Fruit fly (Drosophila melanogaster) whole organism: ENCODE measurements around the gene Calx.

ENCODE experiments used
- CG8478 ChIP-seq: fragments of >200 bp; optimal IDR thresholded peaks from 2 replicates; lab custom pipeline; 2018; ENCODE audit warnings: inconsistent platforms
- Dll ChIP-seq: fragments of >200 bp; optimal IDR thresholded peaks from 2 replicates; lab custom pipeline; 2017
- EcR ChIP-seq, 2 experiments: fragments of >200 bp; optimal IDR thresholded peaks; 2 replicates each; lab custom pipeline; 2017; ENCODE audit warnings: missing biosample characterization in 2 of 2, missing genetic modification characterization in 2 of 2, missing genetic modification reagents in 2 of 2
- pan ChIP-seq: fragments of >200 bp; optimal IDR thresholded peaks from 2 replicates; lab custom pipeline; 2017
- psq ChIP-seq: fragments of >200 bp; optimal IDR thresholded peaks from 2 replicates; lab custom pipeline; 2017
- usp ChIP-seq: fragments of >200 bp; optimal IDR thresholded peaks from 2 replicates; lab custom pipeline; 2017; ENCODE audit warnings: missing biosample characterization, missing genetic modification characterization, mixed read lengths

Gene Calx

DNA sequence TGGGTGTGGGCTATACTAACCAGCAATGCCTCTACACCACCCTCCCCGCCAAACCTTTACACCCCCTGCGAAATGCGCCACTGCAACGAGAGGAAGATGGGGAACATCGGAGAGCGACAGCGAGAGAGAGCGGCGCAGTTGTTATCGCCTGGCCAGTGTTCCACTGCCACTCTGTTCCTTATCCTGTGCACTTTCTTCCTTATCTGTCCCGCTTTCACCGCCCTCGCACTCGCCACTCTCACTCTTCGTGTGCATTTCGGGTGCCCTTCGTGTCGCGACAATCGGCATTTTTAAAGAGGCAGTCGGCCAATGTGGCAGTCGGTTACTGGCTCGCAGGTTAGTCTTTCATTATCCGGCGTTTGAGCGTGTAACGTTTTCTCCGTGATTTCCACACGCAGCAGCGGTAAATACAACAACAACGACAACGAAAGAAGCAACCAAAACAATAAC lies at the start of gene Calx:
Gene Calx, plus strand, starts transcription at position 338 of the 450 bp plus-strand sequence.
- TF ChIP-seq psq (lab: Kevin White, UChicago) (no peak), EcR (GFP tag; optimal IDR thresholded peaks at IDR 0.05; lab: Kevin White, UChicago) (no peak), CG8478 (lab: Kevin White, UChicago) (no peak), Dll (no peak), usp (GFP tag; lab: Kevin White, UChicago) (no peak), pan (lab: Kevin White, UChicago) (no peak)

DNA sequence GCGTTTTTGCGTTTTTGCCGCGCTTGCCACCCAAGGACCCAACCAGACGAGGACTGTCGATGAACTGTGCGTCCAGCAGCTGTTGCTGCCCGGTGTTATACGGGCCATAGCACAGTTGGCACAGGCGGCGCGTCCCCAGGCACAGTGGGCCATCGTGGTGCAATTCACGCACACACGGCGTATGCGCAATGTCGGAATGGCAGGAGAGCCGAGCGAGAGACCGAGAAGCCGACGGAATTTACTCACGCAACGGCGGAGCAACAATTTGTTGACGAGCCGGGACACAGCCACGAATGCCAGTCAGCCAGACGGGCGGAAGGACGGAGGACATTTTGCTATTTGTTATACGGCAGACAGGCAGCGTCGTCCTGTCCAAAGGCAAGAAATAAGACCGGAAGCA lies 32.5 kb upstream of the Calx start, which contains the start of gene CG31191:
Gene CG31191, minus strand, starts transcription at position 68 of the 400 bp plus-strand sequence.
- TF ChIP-seq psq (lab: Kevin White, UChicago) (no peak), usp (GFP tag; lab: Kevin White, UChicago) (no peak), EcR (GFP tag; optimal IDR thresholded peaks at IDR 0.05; lab: Kevin White, UChicago) (no peak), pan (lab: Kevin White, UChicago) (no peak), CG8478 (lab: Kevin White, UChicago) (no peak), Dll (no peak)

dm6 chr3R:20946774-20947173 lies 31.2 kb upstream of the Calx start:
- no peak for TF ChIP-seq psq (lab: Kevin White, UChicago)
- TF ChIP-seq Dll, result no peak
- TF ChIP-seq CG8478 (lab: Kevin White, UChicago), result no peak
- no peak for TF ChIP-seq EcR (GFP tag; optimal IDR thresholded peaks at IDR 0.05; lab: Kevin White, UChicago)
- TF ChIP-seq pan (lab: Kevin White, UChicago), result no peak
- TF ChIP-seq usp (GFP tag; lab: Kevin White, UChicago), result no peak

dm6 chr3R:20947991-20948407 lies 30.0 kb upstream of the Calx start:
- no peak for TF ChIP-seq psq (lab: Kevin White, UChicago)
- no peak for TF ChIP-seq pan (lab: Kevin White, UChicago)
- no peak for TF ChIP-seq EcR (GFP tag; optimal IDR thresholded peaks at IDR 0.05; lab: Kevin White, UChicago)
- TF ChIP-seq Dll, result no peak
- TF ChIP-seq CG8478 (lab: Kevin White, UChicago), result no peak
- no peak for TF ChIP-seq usp (GFP tag; lab: Kevin White, UChicago)

- no peak for TF ChIP-seq psq (lab: Kevin White, UChicago)
- no peak for TF ChIP-seq pan (lab: Kevin White, UChicago)
- TF ChIP-seq usp (GFP tag; lab: Kevin White, UChicago), result no peak
- TF ChIP-seq EcR (GFP tag; optimal IDR thresholded peaks at IDR 0.05; lab: Kevin White, UChicago), result no peak
- TF ChIP-seq CG8478 (lab: Kevin White, UChicago), result no peak
- no peak for TF ChIP-seq Dll
Observed at dm6 chr3R:20948448-20949174, 29.4 kb upstream of the Calx start, which contains the start of gene Atpalpha. Gene Atpalpha, plus strand, starts transcription at chr3R:20948714.

dm6 chr3R:20949175-20949748 lies 28.7 kb upstream of the Calx start:
- TF ChIP-seq EcR (GFP tag; optimal IDR thresholded peaks at IDR 0.05; lab: Kevin White, UChicago) (no peak), pan (lab: Kevin White, UChicago) (no peak), Dll (no peak), psq (lab: Kevin White, UChicago) (no peak), CG8478 (lab: Kevin White, UChicago) (no peak), usp (GFP tag; lab: Kevin White, UChicago) (no peak)

DNA sequence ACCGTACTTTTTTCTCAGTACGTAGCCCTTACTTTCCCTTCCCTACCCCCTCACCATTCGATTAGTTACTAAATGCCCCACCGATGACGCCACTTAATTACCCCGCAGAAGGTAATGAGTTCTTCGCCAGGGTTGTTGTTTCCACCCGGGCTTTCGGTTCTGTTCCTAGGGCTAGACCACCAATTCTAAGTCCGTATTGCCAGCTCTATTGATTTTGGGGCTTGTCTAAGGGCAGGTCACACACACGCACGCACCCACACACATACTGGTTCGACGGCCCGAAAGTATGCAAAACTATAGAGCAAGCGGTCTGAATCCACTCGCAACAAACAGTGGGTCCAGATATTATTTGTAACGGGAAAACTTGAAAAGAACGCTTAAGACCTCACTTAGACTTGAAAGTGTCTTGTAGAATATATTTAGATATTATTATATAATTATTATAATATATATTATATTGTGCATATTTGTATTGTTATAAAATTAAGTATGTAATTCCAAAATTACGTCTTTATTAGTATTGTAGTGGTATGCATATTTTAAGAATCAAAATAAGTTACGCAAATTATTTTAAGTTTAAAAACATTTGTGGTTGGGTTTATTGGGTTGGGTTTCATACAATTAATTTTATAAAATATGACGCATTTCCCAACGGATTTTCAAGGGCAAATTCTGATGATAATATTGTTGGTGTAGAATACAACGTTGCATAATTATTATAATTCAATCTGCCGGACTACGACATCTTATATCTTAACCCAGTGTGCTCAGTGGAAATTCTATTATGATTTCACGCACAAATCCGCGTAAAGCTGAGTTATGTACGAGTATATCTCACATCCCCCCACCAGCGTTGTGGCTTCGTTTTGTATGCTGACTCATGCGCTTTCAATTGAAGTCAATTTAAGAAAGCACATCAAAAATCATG lies 28.0 kb upstream of the Calx start:
- TF ChIP-seq usp (GFP tag; lab: Kevin White, UChicago), result no peak
- TF ChIP-seq pan (lab: Kevin White, UChicago), result no peak
- TF ChIP-seq Dll, result no peak

DNA sequence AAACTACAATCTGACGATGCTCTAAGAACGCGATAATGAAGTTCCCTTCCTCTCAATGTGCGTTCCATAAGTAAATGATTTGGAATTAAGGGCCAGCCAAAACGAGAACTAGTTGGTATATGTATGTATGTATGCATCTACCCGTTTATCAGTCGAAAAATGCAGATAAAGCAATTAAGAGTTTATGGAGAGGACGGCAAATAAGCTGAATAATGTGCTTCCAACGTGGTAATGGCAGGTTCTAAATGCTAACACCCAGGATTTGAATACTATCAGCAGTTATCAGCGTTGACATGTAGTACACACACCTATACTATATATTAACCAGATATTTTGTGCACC lies 27.3 kb upstream of the Calx start:
- TF ChIP-seq pan (lab: Kevin White, UChicago) (no peak), CG8478 (lab: Kevin White, UChicago) (no peak), EcR (GFP tag; optimal IDR thresholded peaks at IDR 0.05; lab: Kevin White, UChicago) (no peak), usp (GFP tag; lab: Kevin White, UChicago) (no peak), Dll (no peak), psq (lab: Kevin White, UChicago) (no peak)

DNA sequence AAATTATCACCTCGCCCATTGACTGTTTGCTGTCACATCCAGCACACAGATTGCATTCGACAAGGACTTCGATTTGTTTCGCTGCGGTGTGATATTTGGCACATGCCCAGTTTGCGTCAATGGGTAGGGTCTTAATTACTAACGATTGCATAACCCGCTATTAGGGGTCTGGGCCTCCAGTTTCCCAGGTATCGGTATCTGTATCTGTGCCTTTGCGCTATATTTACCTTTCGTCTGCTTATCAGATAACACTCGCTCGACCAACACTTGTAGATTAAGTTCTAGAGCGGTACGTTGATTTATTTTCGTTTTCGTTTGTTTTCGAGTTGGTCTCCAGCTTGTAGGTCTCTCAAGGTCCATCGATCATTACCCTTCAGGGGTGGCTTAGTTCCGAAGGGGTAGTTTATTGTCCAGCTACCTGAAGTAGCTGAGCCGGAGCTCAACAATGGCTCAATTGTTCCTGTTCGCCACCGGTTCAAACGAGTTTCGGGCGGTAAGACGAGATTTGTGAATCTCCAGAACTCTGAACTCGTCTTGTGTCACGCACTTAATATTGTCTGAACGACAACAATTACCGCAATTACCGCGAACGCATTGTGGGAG lies 26.5 kb upstream of the Calx start:
- TF ChIP-seq pan (lab: Kevin White, UChicago) (no peak), EcR (GFP tag; optimal IDR thresholded peaks at IDR 0.05; lab: Kevin White, UChicago) (no peak), usp (GFP tag; lab: Kevin White, UChicago) (no peak), psq (lab: Kevin White, UChicago) (no peak), CG8478 (lab: Kevin White, UChicago) (no peak), Dll (no peak)

dm6 chr3R:20952423-20953013 lies 25.5 kb upstream of the Calx start:
- TF ChIP-seq EcR (GFP tag; optimal IDR thresholded peaks at IDR 0.05; lab: Kevin White, UChicago) (no peak), Dll (no peak), CG8478 (lab: Kevin White, UChicago) (no peak), pan (lab: Kevin White, UChicago) (no peak), usp (GFP tag; lab: Kevin White, UChicago) (no peak), psq (lab: Kevin White, UChicago) (no peak)
